Worm (Caenorhabditis elegans) whole organism, young adult: ENCODE measurements around the gene K05G3.1.

Experiments used
- C17E4.6 ChIP-seq: fragments of 200-800 bp; sonication (Bioruptor generic); IDR thresholded peaks from 2 replicates; pipeline ENCODE4 v1.3.6; 2022; ENCODE audit warnings: missing genetic modification reagents, missing genetic modification characterization, missing compliant biosample characterization
- F22D6.2 ChIP-seq: sonication (generic microtip); optimal IDR thresholded peaks from 2 replicates; lab custom pipeline; 2016; ENCODE audit warnings: mild to moderate bottlenecking, missing genetic modification characterization, missing compliant biosample characterization
- F33H1.4 ChIP-seq: fragments of 200-800 bp; sonication (Bioruptor generic); IDR thresholded peaks from 2 replicates; pipeline ENCODE4 v1.3.6; 2022; ENCODE audit warnings: missing genetic modification reagents, missing genetic modification characterization, missing compliant biosample characterization
- F49E8.2 ChIP-seq: sonication (generic microtip); optimal IDR thresholded peaks from 3 replicates; lab custom pipeline; 2017; ENCODE audit warnings: missing genetic modification characterization, mild to moderate bottlenecking, missing compliant biosample characterization, antibody characterized with exemption, moderate library complexity; ENCODE audit not compliant: insufficient read depth
- F52B5.7 ChIP-seq: sonication (generic microtip); optimal IDR thresholded peaks from 2 replicates; lab custom pipeline; 2016; ENCODE audit warnings: mild to moderate bottlenecking, missing genetic modification characterization, missing compliant biosample characterization
- K11D2.4 ChIP-seq: fragments of 200-800 bp; sonication (Bioruptor generic); IDR thresholded peaks from 2 replicates; pipeline ENCODE4 v1.3.6; 2022; ENCODE audit warnings: missing genetic modification reagents, missing genetic modification characterization, missing compliant biosample characterization
- T07F8.4 ChIP-seq: sonication (generic microtip); optimal IDR thresholded peaks from 2 replicates; lab custom pipeline; 2016; ENCODE audit warnings: mild to moderate bottlenecking, missing genetic modification characterization, moderate library complexity, missing compliant biosample characterization
- attf-5 ChIP-seq: fragments of 200-800 bp; sonication (Bioruptor generic); optimal IDR thresholded peaks from 2 replicates; lab custom pipeline; 2018; ENCODE audit warnings: mild to moderate bottlenecking, missing genetic modification characterization, missing compliant biosample characterization
- cebp-2 ChIP-seq: fragments of 200-800 bp; sonication (Bioruptor generic); IDR thresholded peaks from 2 replicates; pipeline ENCODE4 v1.3.6; 2022; ENCODE audit warnings: missing genetic modification characterization, missing compliant biosample characterization
- dox-1 ChIP-seq: fragments of 200-800 bp; sonication (Bioruptor generic); IDR thresholded peaks from 2 replicates; pipeline ENCODE4 v1.3.6; 2022; ENCODE audit warnings: missing genetic modification reagents, missing genetic modification characterization, missing compliant biosample characterization
- egl-44 ChIP-seq: fragments of 200-800 bp; sonication (Bioruptor generic); IDR thresholded peaks from 2 replicates; pipeline ENCODE4 v1.3.6; 2022; ENCODE audit warnings: missing genetic modification reagents, missing genetic modification characterization, missing compliant biosample characterization
- egrh-3 ChIP-seq: fragments of 200-800 bp; sonication (Bioruptor generic); IDR thresholded peaks from 2 replicates; pipeline ENCODE4 v1.3.6; 2022; ENCODE audit warnings: missing genetic modification reagents, missing genetic modification characterization, missing compliant biosample characterization
- gei-17 ChIP-seq: fragments of 200-800 bp; sonication (Bioruptor generic); optimal IDR thresholded peaks from 2 replicates; lab custom pipeline; 2018; ENCODE audit warnings: mild to moderate bottlenecking, missing genetic modification characterization, missing compliant biosample characterization
- hrde-1 ChIP-seq: sonication (generic microtip); optimal IDR thresholded peaks from 2 replicates; lab custom pipeline; 2016; ENCODE audit warnings: missing genetic modification characterization, mild to moderate bottlenecking, missing compliant biosample characterization, moderate library complexity, missing genotype, missing genetic modification reagents, borderline replicate concordance
- hsf-1 ChIP-seq: fragments of 200-800 bp; sonication (Bioruptor generic); IDR thresholded peaks from 2 replicates; pipeline ENCODE4 v1.3.6; 2022; ENCODE audit warnings: missing genetic modification reagents, missing genetic modification characterization, missing compliant biosample characterization
- let-607 ChIP-seq, 2 experiments: fragments of 200-800 bp in 1 of 2; sonication (Bioruptor generic) in 1 of 2; sonication (generic microtip) in 1 of 2; optimal IDR thresholded peaks; 2 replicates each; lab custom pipeline; 2016 to 2018; ENCODE audit warnings: mild to moderate bottlenecking in 2 of 2, missing compliant biosample characterization in 2 of 2, missing genetic modification characterization in 2 of 2, moderate library complexity in 2 of 2, missing genotype in 1 of 2
- lin-54 ChIP-seq: fragments of 200-800 bp; sonication (Bioruptor generic); optimal IDR thresholded peaks from 2 replicates; lab custom pipeline; 2018; ENCODE audit warnings: mild to moderate bottlenecking, missing genetic modification characterization, missing compliant biosample characterization
- madf-3 ChIP-seq: fragments of 200-800 bp; sonication (Bioruptor generic); IDR thresholded peaks from 2 replicates; pipeline ENCODE4 v1.3.6; 2022; ENCODE audit warnings: missing genetic modification reagents, missing genetic modification characterization, missing compliant biosample characterization
- madf-8 ChIP-seq: fragments of 200-800 bp; sonication (Bioruptor generic); conservative IDR thresholded peaks from 2 replicates; pipeline ENCODE4 v1.3.6; 2022; ENCODE audit warnings: missing genetic modification reagents, missing genetic modification characterization, missing compliant biosample characterization
- mes-4 ChIP-seq: sonication (generic microtip); optimal IDR thresholded peaks from 2 replicates; lab custom pipeline; 2016; ENCODE audit warnings: missing genotype, missing genetic modification characterization, missing compliant biosample characterization
- nfyb-1 ChIP-seq: fragments of 200-800 bp; sonication (Bioruptor generic); IDR thresholded peaks from 2 replicates; pipeline ENCODE4 v1.3.6; 2022; ENCODE audit warnings: missing genetic modification reagents, missing genetic modification characterization, missing compliant biosample characterization
- sdz-38 ChIP-seq: sonication (generic microtip); optimal IDR thresholded peaks from 2 replicates; lab custom pipeline; 2016; ENCODE audit warnings: missing genotype, missing genetic modification characterization, missing compliant biosample characterization
- snpc-1.1 ChIP-seq: sonication (generic microtip); optimal IDR thresholded peaks from 2 replicates; lab custom pipeline; 2017; ENCODE audit warnings: missing genetic modification characterization, mild to moderate bottlenecking, missing compliant biosample characterization, antibody characterized with exemption, moderate library complexity, missing genotype, missing genetic modification reagents; ENCODE audit not compliant: insufficient read depth
- snpc-4 ChIP-seq, 5 experiments: fragments of 150-350 bp in 1 of 5; sonication (generic microtip) in 4 of 5; optimal IDR thresholded peaks; 2 replicates each; lab custom pipeline; 2014 to 2018; ENCODE audit warnings: missing genetic modification characterization in 5 of 5, missing biosample characterization in 3 of 5, antibody characterized with exemption in 2 of 5, mild to moderate bottlenecking in 2 of 5, missing compliant biosample characterization in 2 of 5, missing genotype in 2 of 5, moderate library complexity in 2 of 5, missing genetic modification reagents in 1 of 5
- unc-130 ChIP-seq: sonication (generic microtip); optimal IDR thresholded peaks from 2 replicates; lab custom pipeline; 2016; ENCODE audit warnings: missing genetic modification reagents, missing genetic modification characterization, missing compliant biosample characterization
- zfh-2 ChIP-seq: fragments of 200-800 bp; sonication (Bioruptor generic); conservative IDR thresholded peaks from 2 replicates; pipeline ENCODE4 v1.3.6; 2022; ENCODE audit warnings: missing genetic modification reagents, missing genetic modification characterization, missing compliant biosample characterization
- ztf-25 ChIP-seq: fragments of 200-800 bp; sonication (Bioruptor generic); IDR thresholded peaks from 2 replicates; pipeline ENCODE4 v1.3.6; 2022; ENCODE audit warnings: missing genetic modification reagents, missing genetic modification characterization, missing compliant biosample characterization
- ztf-3 ChIP-seq: fragments of 200-800 bp; sonication (Bioruptor generic); optimal IDR thresholded peaks from 2 replicates; lab custom pipeline; 2018; ENCODE audit warnings: mild to moderate bottlenecking, missing genetic modification characterization, missing compliant biosample characterization
- ztf-6 ChIP-seq: fragments of 200-800 bp; sonication (Bioruptor generic); IDR thresholded peaks from 2 replicates; pipeline ENCODE4 v1.3.6; 2022; ENCODE audit warnings: missing genetic modification reagents, missing genetic modification characterization, missing compliant biosample characterization

The K05G3.1 gene

ce11 chrX:16536230-16536940, 35.3 kb downstream of the K05G3.1 start, which contains the start of gene pat-9:
TSS of gene pat-9 (plus strand) at chrX:16536890.
- TF ChIP-seq egrh-3 (peak; percentile 18; the same call in 1 of the 2 replicates), cebp-2 (GFP tag; lab: Robert Waterston, UW) (0 out of 2 replicates have a peak, but pooled peaks have one; percentile 55), zfh-2 (peak; percentile 82), nfyb-1 (0 out of 2 replicates have a peak, but pooled peaks have one; percentile 13), gei-17 (GFP tag; lab: Kevin White, UChicago) (no peak)

ce11 chrX:16540374-16540773, 39.2 kb downstream of the K05G3.1 start, which contains the start of gene osm-1:
TSS of gene osm-1 (plus strand) at chrX:16540674.
- TF ChIP-seq hsf-1 (GFP tag; lab: Robert Waterston, UW) (no peak), F22D6.2 (tag; lab: Kevin White, UChicago) (no peak), hrde-1 (tag; lab: Kevin White, UChicago) (no peak), madf-8 (GFP tag; lab: Robert Waterston, UW) (no peak), sdz-38 (tag; lab: Kevin White, UChicago) (no peak), egl-44 (no peak), let-607 (tag; optimal IDR thresholded peaks at IDR 0.05; lab: Kevin White, UChicago) (no peak), F52B5.7 (tag; lab: Kevin White, UChicago) (no peak), attf-5 (GFP tag; lab: Kevin White, UChicago) (no peak), F33H1.4 (GFP tag; lab: Robert Waterston, UW) (no peak)

- no peak for TF ChIP-seq K11D2.4 (GFP tag; lab: Robert Waterston, UW)
- TF ChIP-seq sdz-38 (tag; lab: Kevin White, UChicago), result no peak
- TF ChIP-seq T07F8.4 (tag; lab: Kevin White, UChicago), result no peak
- TF ChIP-seq madf-3 (GFP tag; lab: Robert Waterston, UW), result no peak
- no peak for TF ChIP-seq F49E8.2 (tag; lab: Kevin White, UChicago)
- TF ChIP-seq mes-4 (tag; lab: Kevin White, UChicago), result no peak
- TF ChIP-seq lin-54 (GFP tag; lab: Kevin White, UChicago), result no peak
- no peak for TF ChIP-seq ztf-6 (GFP tag; lab: Robert Waterston, UW)
- no peak for TF ChIP-seq ztf-25 (GFP tag; lab: Robert Waterston, UW)
- TF ChIP-seq C17E4.6 (GFP tag; lab: Robert Waterston, UW), result no peak
Observed at ce11 chrX:16543887-16544286, 42.8 kb downstream of the K05G3.1 start.

ce11 chrX:16545641-16546040, 44.5 kb downstream of the K05G3.1 start:
- TF ChIP-seq zfh-2, result peak; percentile 57
- no peak for TF ChIP-seq ztf-6 (GFP tag; lab: Robert Waterston, UW)
- TF ChIP-seq snpc-1.1, result peak; percentile 0
- 0 out of 2 replicates have a peak, but pooled peaks have one; percentile 18 for TF ChIP-seq dox-1 (GFP tag; lab: Robert Waterston, UW)
- TF ChIP-seq snpc-4 (GFP tag; optimal IDR thresholded peaks at IDR 0.05; lab: Kevin White, UChicago), result no peak
- TF ChIP-seq snpc-4 (tag; optimal IDR thresholded peaks at IDR 0.05; lab: Kevin White, UChicago), result peak in 2 of 4 experiments; percentile 81 to 83
- no peak for TF ChIP-seq unc-130

- no peak for TF ChIP-seq egrh-3
- TF ChIP-seq ztf-3 (GFP tag; lab: Kevin White, UChicago), result no peak
Observed at ce11 chrX:16546135-16546534, 45.0 kb downstream of the K05G3.1 start.
